Worm (Caenorhabditis elegans) whole organism, late embryonic: ENCODE results near the gene droe-4.
"Not testable (repeated sequence)": the region's sequence is repeated elsewhere in the genome, so short reads cannot be mapped to it uniquely, and the experiment has no call there.

Experiments
- C08G9.2 ChIP-seq: sonication (generic microtip); optimal IDR thresholded peaks from 2 replicates; lab custom pipeline; 2016; ENCODE audit warnings: mild to moderate bottlenecking, missing genetic modification characterization, moderate library complexity, missing compliant biosample characterization
- F13H6.1 ChIP-seq: sonication (generic microtip); optimal IDR thresholded peaks from 2 replicates; lab custom pipeline; 2016; ENCODE audit warnings: missing genetic modification characterization, missing compliant biosample characterization
- K09A11.1 ChIP-seq: sonication (generic microtip); optimal IDR thresholded peaks from 2 replicates; lab custom pipeline; 2017; ENCODE audit warnings: antibody characterized with exemption, mild to moderate bottlenecking, missing genetic modification characterization, missing compliant biosample characterization; ENCODE audit not compliant: insufficient read depth
- ama-1 ChIP-seq: fragments of 150-350 bp; optimal IDR thresholded peaks from 2 replicates; lab custom pipeline; 2014
- ceh-14 ChIP-seq: sonication (generic microtip); optimal IDR thresholded peaks from 2 replicates; lab custom pipeline; 2016; ENCODE audit warnings: missing genotype, missing genetic modification characterization, missing compliant biosample characterization
- ceh-18 ChIP-seq: sonication (generic microtip); optimal IDR thresholded peaks from 2 replicates; lab custom pipeline; 2016; ENCODE audit warnings: missing genetic modification characterization, missing compliant biosample characterization
- ceh-2 ChIP-seq: sonication (generic microtip); optimal IDR thresholded peaks from 2 replicates; lab custom pipeline; 2016; ENCODE audit warnings: missing genotype, missing genetic modification characterization, missing compliant biosample characterization
- ceh-24 ChIP-seq: sonication (generic microtip); optimal IDR thresholded peaks from 2 replicates; lab custom pipeline; 2016; ENCODE audit warnings: mild to moderate bottlenecking, missing genetic modification characterization, missing compliant biosample characterization
- ceh-31 ChIP-seq: sonication (generic microtip); optimal IDR thresholded peaks from 2 replicates; lab custom pipeline; 2016; ENCODE audit warnings: missing genetic modification characterization, missing compliant biosample characterization
- ceh-34 ChIP-seq: sonication (generic microtip); optimal IDR thresholded peaks from 2 replicates; lab custom pipeline; 2016; ENCODE audit warnings: mild to moderate bottlenecking, missing genetic modification characterization, missing compliant biosample characterization
- ceh-45 ChIP-seq: fragments of 200-800 bp; sonication (Bioruptor generic); IDR thresholded peaks from 2 replicates; pipeline ENCODE4 v1.3.6; 2022; ENCODE audit warnings: missing genetic modification reagents, missing genetic modification characterization, missing compliant biosample characterization
- ceh-48 ChIP-seq: sonication (generic microtip); optimal IDR thresholded peaks from 2 replicates; lab custom pipeline; 2016; ENCODE audit warnings: missing genetic modification characterization, inconsistent platforms, missing compliant biosample characterization
- ceh-6 ChIP-seq: fragments of 200-800 bp; sonication (Bioruptor generic); optimal IDR thresholded peaks from 2 replicates; lab custom pipeline; 2018; ENCODE audit warnings: mild to moderate bottlenecking, missing genetic modification characterization, missing compliant biosample characterization
- che-1 ChIP-seq: sonication (generic microtip); optimal IDR thresholded peaks from 2 replicates; lab custom pipeline; 2016; ENCODE audit warnings: mild to moderate bottlenecking, missing genetic modification characterization, missing compliant biosample characterization
- elt-2 ChIP-seq: sonication (generic microtip); optimal IDR thresholded peaks from 2 replicates; lab custom pipeline; 2016; ENCODE audit warnings: missing genetic modification reagents, missing genetic modification characterization, missing compliant biosample characterization
- hlh-13 ChIP-seq: fragments of 200-800 bp; sonication (Bioruptor generic); optimal IDR thresholded peaks from 2 replicates; lab custom pipeline; 2018; ENCODE audit warnings: mild to moderate bottlenecking, missing genetic modification characterization, missing compliant biosample characterization
- hlh-30 ChIP-seq: sonication (generic microtip); optimal IDR thresholded peaks from 2 replicates; lab custom pipeline; 2017; ENCODE audit warnings: antibody characterized with exemption, missing genetic modification characterization, missing compliant biosample characterization; ENCODE audit not compliant: insufficient read depth
- madf-2 ChIP-seq: sonication (generic microtip); optimal IDR thresholded peaks from 2 replicates; lab custom pipeline; 2017; ENCODE audit warnings: missing genetic modification characterization, missing compliant biosample characterization
- mec-3 ChIP-seq: sonication (generic microtip); optimal IDR thresholded peaks from 2 replicates; lab custom pipeline; 2016; ENCODE audit warnings: borderline replicate concordance, missing genetic modification characterization, missing compliant biosample characterization
- nfya-1 ChIP-seq: sonication (generic microtip); optimal IDR thresholded peaks from 2 replicates; lab custom pipeline; 2017; ENCODE audit warnings: missing genetic modification characterization, mild to moderate bottlenecking, missing compliant biosample characterization, antibody characterized with exemption, moderate library complexity
- pat-9 ChIP-seq: fragments of 200-800 bp; sonication (Bioruptor generic); optimal IDR thresholded peaks from 2 replicates; lab custom pipeline; 2018; ENCODE audit warnings: mild to moderate bottlenecking, missing genetic modification characterization, moderate library complexity, missing compliant biosample characterization
- pha-4 ChIP-seq: fragments of 150-350 bp; optimal IDR thresholded peaks from 2 replicates; lab custom pipeline; 2018; ENCODE audit warnings: missing biosample characterization, missing genetic modification reagents, missing genetic modification characterization
- ref-2 ChIP-seq: sonication (generic microtip); optimal IDR thresholded peaks from 2 replicates; lab custom pipeline; 2016; ENCODE audit warnings: missing genetic modification characterization, missing compliant biosample characterization
- sox-2 ChIP-seq: fragments of 200-800 bp; sonication (Bioruptor generic); IDR thresholded peaks from 2 replicates; pipeline ENCODE4 v1.3.6; 2022; ENCODE audit warnings: missing genetic modification reagents, missing genetic modification characterization, missing compliant biosample characterization
- tbx-2 ChIP-seq: sonication (generic microtip); optimal IDR thresholded peaks from 2 replicates; lab custom pipeline; 2016; ENCODE audit warnings: missing genetic modification characterization, missing compliant biosample characterization
- ttx-3 ChIP-seq: sonication (generic microtip); optimal IDR thresholded peaks from 2 replicates; lab custom pipeline; 2016; ENCODE audit warnings: missing genetic modification reagents, missing genetic modification characterization, missing compliant biosample characterization
- unc-3 ChIP-seq, 2 experiments: fragments of 200-800 bp in 1 of 2; sonication (Bioruptor generic) in 1 of 2; sonication (generic microtip) in 1 of 2; conservative IDR thresholded peaks in 1 of 2; optimal IDR thresholded peaks in 1 of 2; 2 replicates each; pipeline versions ENCODE4 v1.3.6 to Lab custom; 2016 to 2022; ENCODE audit warnings: missing compliant biosample characterization in 2 of 2, missing genetic modification characterization in 2 of 2, missing genetic modification reagents in 1 of 2
- unc-55 ChIP-seq: sonication (generic microtip); optimal IDR thresholded peaks from 2 replicates; lab custom pipeline; 2017; ENCODE audit warnings: missing biosample characterization, missing genetic modification reagents, missing genetic modification characterization
- zip-5 ChIP-seq: sonication (generic microtip); optimal IDR thresholded peaks from 2 replicates; lab custom pipeline; 2016; ENCODE audit warnings: missing genetic modification characterization, missing compliant biosample characterization
- ztf-16 ChIP-seq: sonication (generic microtip); optimal IDR thresholded peaks from 2 replicates; lab custom pipeline; 2017; ENCODE audit warnings: missing genetic modification characterization, missing compliant biosample characterization

Gene droe-4

DNA sequence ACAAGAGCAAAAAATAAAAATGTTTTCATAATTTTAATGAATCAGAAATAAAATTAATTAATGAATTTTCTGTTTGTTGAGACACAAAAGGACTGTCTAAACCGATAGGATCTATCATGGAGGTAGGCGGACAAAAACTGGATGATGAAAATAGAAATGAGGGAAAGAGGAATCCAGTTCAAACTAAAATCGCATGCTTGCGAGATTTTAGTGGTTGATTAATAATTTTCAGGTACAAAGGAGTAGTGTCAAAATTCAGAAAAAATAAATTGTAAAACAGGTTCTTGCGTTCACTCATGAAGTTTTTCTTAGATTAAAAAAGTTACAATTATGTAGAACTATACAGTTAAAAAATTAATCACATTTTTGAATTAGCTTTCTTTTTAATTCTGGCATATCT, 34.9 kb downstream of the droe-4 start, which contains the start of gene T08G5.3:
Gene T08G5.3 (minus strand): TSS at position 101 of the 400 bp plus-strand sequence.
- no peak for TF ChIP-seq ceh-18
- TF ChIP-seq ceh-24 (tag; lab: Kevin White, UChicago): no peak
- no peak for TF ChIP-seq ttx-3 (tag; lab: Kevin White, UChicago)

DNA sequence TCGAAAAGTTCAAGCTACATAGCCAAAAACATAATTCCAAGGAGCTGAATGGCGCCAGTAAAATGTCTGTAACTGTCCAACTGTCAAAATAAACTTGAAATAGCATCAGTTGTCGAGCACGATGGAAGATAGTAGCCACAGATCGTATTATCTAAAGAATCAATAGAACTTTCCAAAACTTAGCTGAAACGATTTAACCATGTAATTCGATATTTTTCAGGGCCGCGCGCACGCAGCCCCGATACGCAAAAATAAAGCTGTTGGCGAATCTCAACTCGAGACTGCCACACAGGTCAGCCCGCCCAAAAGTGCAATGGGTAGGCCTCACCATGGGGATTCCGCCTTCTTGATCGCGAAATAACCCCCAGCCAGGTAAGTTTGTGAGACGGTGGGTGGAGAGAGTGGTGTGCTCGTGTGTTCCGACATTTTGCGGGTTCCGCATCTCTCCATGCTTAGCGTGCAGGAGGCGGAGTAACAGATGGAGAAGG, 35.8 kb downstream of the droe-4 start:
- TF ChIP-seq ceh-2 (tag; lab: Kevin White, UChicago) (no peak), ama-1 (peak; percentile 76)

DNA sequence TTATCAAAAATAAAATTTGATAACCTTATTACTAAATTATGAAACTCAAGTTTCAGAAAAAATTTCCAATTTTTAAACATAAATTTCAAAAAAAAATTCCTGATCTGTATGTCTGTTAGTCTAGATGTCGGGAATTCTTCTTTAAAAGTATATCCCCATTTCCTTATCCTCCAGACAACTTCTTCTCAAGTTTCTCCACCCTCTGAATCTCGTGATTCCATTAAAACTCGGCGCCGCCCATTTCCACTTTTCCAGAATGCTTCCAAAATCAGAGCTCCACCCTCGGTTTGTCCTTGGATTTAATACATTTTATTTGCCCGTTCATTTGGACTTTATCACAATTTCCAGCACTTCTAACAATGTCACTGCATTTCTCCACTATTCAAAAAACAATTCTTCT, 41.2 kb downstream of the droe-4 start, which contains the start of gene ins-10:
Gene ins-10 (plus strand): TSS at position 301 of the 400 bp plus-strand sequence.
- TF ChIP-seq ref-2 (no peak), pha-4 (no peak), ceh-48 (tag; lab: Kevin White, UChicago) (no peak), ceh-14 (tag; lab: Kevin White, UChicago) (no peak), K09A11.1 (no peak), pat-9 (tag; lab: Kevin White, UChicago) (no peak), tbx-2 (no peak), hlh-13 (GFP tag; lab: Kevin White, UChicago) (no peak), ceh-34 (tag; lab: Kevin White, UChicago) (no peak), ama-1 (no peak), unc-55 (GFP tag; lab: Kevin White, UChicago) (no peak), ztf-16 (tag; lab: Kevin White, UChicago) (no peak), hlh-30 (tag; lab: Kevin White, UChicago) (no peak), ceh-6 (GFP tag; lab: Kevin White, UChicago) (no peak), mec-3 (tag; lab: Kevin White, UChicago) (no peak), che-1 (tag; lab: Kevin White, UChicago) (no peak)

DNA sequence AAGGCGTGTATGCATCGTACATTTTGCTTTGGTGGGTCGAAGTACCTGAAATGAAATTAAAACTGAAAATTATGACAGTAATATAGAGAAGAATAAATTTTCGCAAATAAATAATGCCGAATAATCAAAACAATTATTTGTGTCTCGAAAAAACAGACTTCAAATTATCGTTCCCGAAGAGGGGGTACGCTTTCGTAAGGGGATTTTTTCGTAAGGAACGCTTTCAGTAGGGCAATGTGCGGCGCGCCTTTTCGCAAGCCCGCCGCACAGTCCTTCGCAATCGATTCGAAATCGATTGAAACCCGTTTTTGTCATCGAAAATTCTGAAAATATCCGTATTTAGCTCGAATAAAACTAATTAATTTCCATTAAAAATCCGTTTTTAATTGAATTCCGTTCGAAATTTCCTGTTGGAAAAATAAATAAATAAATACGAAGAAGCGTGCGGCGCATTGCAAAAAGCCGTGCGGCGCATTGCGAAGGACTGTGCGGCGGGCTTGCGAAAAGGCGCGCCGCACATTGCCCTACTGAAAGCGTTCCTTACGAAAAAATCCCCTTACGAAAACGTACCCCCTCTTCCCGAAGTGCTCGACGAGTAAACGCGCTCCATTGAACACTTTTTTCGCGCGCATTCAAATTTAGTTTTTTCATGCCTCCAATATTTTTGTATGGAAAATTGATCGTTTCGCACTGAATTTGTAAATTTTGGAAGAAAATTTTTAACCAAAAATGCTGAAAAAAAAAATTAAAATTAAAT, 46.0 kb downstream of the droe-4 start, which contains the start of gene vps-39:
Gene vps-39 (minus strand): TSS at position 51 of the 757 bp plus-strand sequence.
- TF ChIP-seq F13H6.1 (peak; percentile 3), C08G9.2 (tag; lab: Kevin White, UChicago) (peak; percentile 20), elt-2 (tag; lab: Kevin White, UChicago) (peak; percentile 32), ceh-31 (tag; lab: Kevin White, UChicago) (peak; percentile 75), ceh-2 (tag; lab: Kevin White, UChicago) (peak; percentile 3), ceh-45 (GFP tag; lab: Robert Waterston, UW) (peak; percentile 61; the same call in 1 of the 2 replicates), hlh-13 (GFP tag; lab: Kevin White, UChicago) (peak; percentile 11), K09A11.1 (peak; percentile 15), sox-2 (peak; percentile 62), zip-5 (peak; percentile 26), nfya-1 (tag; lab: Kevin White, UChicago) (peak; percentile 31), ceh-14 (tag; lab: Kevin White, UChicago) (peak; percentile 60), tbx-2 (peak; percentile 50), ttx-3 (tag; lab: Kevin White, UChicago) (peak; percentile 0), unc-3 (GFP tag; conservative IDR thresholded peaks at IDR 0.05; lab: Robert Waterston, UW) (0 out of 2 replicates have a peak, but pooled peaks have one; percentile 22), ref-2 (peak; percentile 52), ceh-34 (tag; lab: Kevin White, UChicago) (peak; percentile 27), madf-2 (tag; lab: Kevin White, UChicago) (peak; percentile 13)
- TF ChIP-seq unc-3 (tag; optimal IDR thresholded peaks at IDR 0.05; lab: Kevin White, UChicago): not testable (repeated sequence)
